Fruit fly (Drosophila melanogaster): ENCODE results near the gene CG12605.

DNA sequence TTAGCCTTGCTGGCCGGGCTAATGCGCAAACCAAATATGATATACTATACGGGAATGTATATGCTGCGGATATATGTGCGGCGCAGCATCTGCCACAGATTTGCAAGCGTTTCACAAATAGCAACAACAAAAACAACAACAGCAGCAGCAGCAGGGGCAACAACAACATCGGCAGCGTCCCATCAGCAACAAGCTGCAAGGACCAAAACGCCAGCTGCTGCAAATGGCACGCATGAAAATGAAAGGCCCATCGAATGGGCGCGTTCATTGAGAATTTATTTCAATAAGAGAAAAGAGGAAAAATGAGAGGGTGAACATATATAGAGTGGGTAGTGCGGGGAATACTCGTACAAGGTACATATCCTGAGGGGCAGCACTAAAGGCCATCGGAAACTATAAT is 11.9 kb upstream of the CG12605 start:
- TF ChIP-seq N (GFP tag; optimal IDR thresholded peaks at IDR 0.05) (no peak), usp (GFP tag; optimal IDR thresholded peaks at IDR 0.05) (no peak), sage (GFP tag; optimal IDR thresholded peaks at IDR 0.05) (no peak), dmrt93B (GFP tag; optimal IDR thresholded peaks at IDR 0.05) (no peak), Hr78 (GFP tag; optimal IDR thresholded peaks at IDR 0.05) (no peak), Abd-B (GFP tag; optimal IDR thresholded peaks at IDR 0.05) (no peak), rgr (GFP tag; optimal IDR thresholded peaks at IDR 0.05) (no peak), dl (GFP tag; optimal IDR thresholded peaks at IDR 0.05; ENCODE audit: insufficient read depth in 1 of 2, partially characterized antibody in 2 of 2) (no peak), woc (GFP tag; optimal IDR thresholded peaks at IDR 0.05) (no peak), Myc (optimal IDR thresholded peaks at IDR 0.05) (no peak), h (GFP tag; optimal IDR thresholded peaks at IDR 0.05) (no peak), br (GFP tag; optimal IDR thresholded peaks at IDR 0.05) (no peak), fru (GFP tag; optimal IDR thresholded peaks at IDR 0.05) (no peak)
